Worm (Caenorhabditis elegans) whole organism, L2 larva: ENCODE data around the gene C54F6.15.
A peak's percentile ranks its signal among the peaks of the same experiment; 100 is the strongest.

Experiments used
- F13H6.1 ChIP-seq: sonication (generic microtip); optimal IDR thresholded peaks from 2 replicates; lab custom pipeline; 2016; ENCODE audit warnings: missing genetic modification characterization, missing compliant biosample characterization
- R02D3.7 ChIP-seq: fragments of 150-350 bp; optimal IDR thresholded peaks from 2 replicates; lab custom pipeline; 2014; ENCODE audit warnings: missing biosample characterization, missing genetic modification characterization
- Y55F3AM.14 ChIP-seq: fragments of 200-800 bp; sonication (Bioruptor generic); optimal IDR thresholded peaks from 2 replicates; lab custom pipeline; 2018; ENCODE audit warnings: mild to moderate bottlenecking, missing genetic modification characterization, missing compliant biosample characterization
- ZK546.5 ChIP-seq: sonication (generic microtip); optimal IDR thresholded peaks from 2 replicates; lab custom pipeline; 2017; ENCODE audit warnings: missing biosample characterization, missing genetic modification characterization
- alr-1 ChIP-seq: fragments of 150-350 bp; optimal IDR thresholded peaks from 2 replicates; lab custom pipeline; 2014; ENCODE audit warnings: missing biosample characterization, missing genetic modification characterization
- ama-1 ChIP-seq: fragments of 150-350 bp; optimal IDR thresholded peaks from 2 replicates; lab custom pipeline; 2018; ENCODE audit warnings: inconsistent platforms
- blmp-1 ChIP-seq: sonication (generic microtip); optimal IDR thresholded peaks from 2 replicates; lab custom pipeline; 2017; ENCODE audit warnings: missing genetic modification characterization, mild to moderate bottlenecking, missing compliant biosample characterization, antibody characterized with exemption, moderate library complexity; ENCODE audit not compliant: insufficient read depth
- ceh-16 ChIP-seq: fragments of 150-350 bp; optimal IDR thresholded peaks from 2 replicates; lab custom pipeline; 2014; ENCODE audit warnings: missing biosample characterization, missing genetic modification characterization
- ceh-82 ChIP-seq: fragments of 150-350 bp; optimal IDR thresholded peaks from 2 replicates; lab custom pipeline; 2014; ENCODE audit warnings: missing biosample characterization, missing genetic modification characterization
- crh-2 ChIP-seq: sonication (generic microtip); optimal IDR thresholded peaks from 2 replicates; lab custom pipeline; 2017; ENCODE audit warnings: missing biosample characterization, missing genetic modification characterization
- dmd-4 ChIP-seq: sonication (generic microtip); optimal IDR thresholded peaks from 2 replicates; lab custom pipeline; 2017; ENCODE audit warnings: missing biosample characterization, missing genetic modification characterization
- elt-1 ChIP-seq: fragments of 150-350 bp; optimal IDR thresholded peaks from 2 replicates; lab custom pipeline; 2014; ENCODE audit warnings: missing biosample characterization, missing genetic modification characterization
- fos-1 ChIP-seq: fragments of 150-350 bp; optimal IDR thresholded peaks from 2 replicates; lab custom pipeline; 2014; ENCODE audit warnings: missing biosample characterization, missing genetic modification characterization
- gmeb-1 ChIP-seq: fragments of 150-350 bp; optimal IDR thresholded peaks from 2 replicates; lab custom pipeline; 2014; ENCODE audit warnings: missing biosample characterization, missing genetic modification characterization
- lin-11 ChIP-seq: fragments of 150-350 bp; sonication (generic microtip); optimal IDR thresholded peaks from 2 replicates; lab custom pipeline; 2014; ENCODE audit warnings: missing biosample characterization, missing genetic modification characterization, inconsistent platforms, mixed read lengths
- lin-13 ChIP-seq: fragments of 150-350 bp; optimal IDR thresholded peaks from 2 replicates; lab custom pipeline; 2014; ENCODE audit warnings: missing biosample characterization, missing genetic modification reagents, missing genetic modification characterization
- lsy-2 ChIP-seq, 2 experiments: fragments of 150-350 bp in 1 of 2; sonication (generic microtip) in 1 of 2; optimal IDR thresholded peaks; 2 replicates each; lab custom pipeline; 2014 to 2017; ENCODE audit warnings: missing biosample characterization in 2 of 2, missing genetic modification characterization in 2 of 2
- mab-5 ChIP-seq: fragments of 150-350 bp; optimal IDR thresholded peaks from 2 replicates; lab custom pipeline; 2014; ENCODE audit warnings: missing biosample characterization, missing genetic modification characterization
- mdl-1 ChIP-seq, 2 experiments: fragments of 150-350 bp in 1 of 2; sonication (generic microtip) in 1 of 2; optimal IDR thresholded peaks; 2 replicates each; lab custom pipeline; 2017; ENCODE audit warnings: missing biosample characterization in 2 of 2, missing genetic modification characterization in 2 of 2
- nhr-10 ChIP-seq: sonication (generic microtip); optimal IDR thresholded peaks from 2 replicates; lab custom pipeline; 2017; ENCODE audit warnings: missing biosample characterization, missing genetic modification characterization
- nhr-11 ChIP-seq: fragments of 150-350 bp; optimal IDR thresholded peaks from 2 replicates; lab custom pipeline; 2014; ENCODE audit warnings: missing biosample characterization, missing genetic modification characterization
- nhr-12 ChIP-seq: fragments of 150-350 bp; optimal IDR thresholded peaks from 2 replicates; lab custom pipeline; 2014; ENCODE audit warnings: missing biosample characterization, missing genetic modification characterization
- nhr-129 ChIP-seq: fragments of 150-350 bp; optimal IDR thresholded peaks from 2 replicates; lab custom pipeline; 2014; ENCODE audit warnings: missing biosample characterization, missing genetic modification characterization
- nhr-21 ChIP-seq: fragments of 150-350 bp; optimal IDR thresholded peaks from 2 replicates; lab custom pipeline; 2014; ENCODE audit warnings: missing biosample characterization, missing genetic modification characterization
- nhr-23 ChIP-seq: fragments of 150-350 bp; optimal IDR thresholded peaks from 2 replicates; lab custom pipeline; 2014; ENCODE audit warnings: missing biosample characterization, missing genetic modification reagents, missing genetic modification characterization
- nhr-6 ChIP-seq: fragments of 150-350 bp; optimal IDR thresholded peaks from 2 replicates; lab custom pipeline; 2014; ENCODE audit warnings: missing biosample characterization, missing genetic modification characterization
- nhr-77 ChIP-seq: fragments of 150-350 bp; optimal IDR thresholded peaks from 2 replicates; lab custom pipeline; 2014; ENCODE audit warnings: missing biosample characterization, missing genetic modification characterization
- peb-1 ChIP-seq: fragments of 150-350 bp; optimal IDR thresholded peaks from 2 replicates; lab custom pipeline; 2014; ENCODE audit warnings: missing biosample characterization, missing genetic modification characterization
- sma-3 ChIP-seq: sonication (generic microtip); optimal IDR thresholded peaks from 2 replicates; lab custom pipeline; 2016; ENCODE audit warnings: missing genetic modification reagents, missing genetic modification characterization, missing compliant biosample characterization
- sma-9 ChIP-seq, 2 experiments: fragments of 150-350 bp in 1 of 2; sonication (generic microtip) in 1 of 2; optimal IDR thresholded peaks; 2 replicates each; lab custom pipeline; 2014 to 2016; ENCODE audit warnings: missing genetic modification characterization in 2 of 2, mild to moderate bottlenecking in 1 of 2, missing biosample characterization in 1 of 2, missing compliant biosample characterization in 1 of 2, missing genetic modification reagents in 1 of 2, moderate library complexity in 1 of 2
- snpc-4 ChIP-seq: fragments of 150-350 bp; optimal IDR thresholded peaks from 2 replicates; lab custom pipeline; 2014; ENCODE audit warnings: missing biosample characterization, missing genetic modification characterization
- unc-39 ChIP-seq: fragments of 150-350 bp; optimal IDR thresholded peaks from 2 replicates; lab custom pipeline; 2014; ENCODE audit warnings: missing biosample characterization, missing genetic modification characterization
- zag-1 ChIP-seq: fragments of 150-350 bp; optimal IDR thresholded peaks from 2 replicates; lab custom pipeline; 2014; ENCODE audit warnings: missing biosample characterization, missing genetic modification characterization
- ztf-1 ChIP-seq: fragments of 200-800 bp; sonication (Bioruptor generic); conservative IDR thresholded peaks from 2 replicates; pipeline ENCODE4 v1.3.6; 2022; ENCODE audit warnings: missing genetic modification characterization, missing compliant biosample characterization
- ztf-4 ChIP-seq: fragments of 150-350 bp; optimal IDR thresholded peaks from 2 replicates; lab custom pipeline; 2014; ENCODE audit warnings: missing biosample characterization, missing genetic modification characterization

The C54F6.15 gene

DNA sequence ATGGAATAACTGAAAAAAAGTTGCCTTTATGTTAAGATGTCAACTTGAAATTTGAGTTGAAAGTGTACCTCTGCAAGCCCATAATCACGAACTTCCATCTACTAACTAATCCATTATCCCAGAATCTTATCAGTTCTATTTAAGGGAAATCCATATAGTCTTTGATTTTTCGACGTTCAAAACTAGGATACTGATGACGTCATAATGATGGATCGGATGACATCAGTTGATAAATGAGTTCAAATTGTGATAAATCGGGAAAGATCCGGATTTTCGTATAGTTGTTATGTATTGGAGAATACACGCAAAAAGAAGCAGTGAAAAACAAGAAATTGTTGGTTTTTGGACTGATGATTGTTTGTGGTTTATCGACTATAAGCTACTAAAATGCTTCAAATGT lies 21.5 kb upstream of the C54F6.15 start:
- TF ChIP-seq sma-9 (GFP tag; optimal IDR thresholded peaks at IDR 0.05; lab: Kevin White, UChicago): peak; percentile 2
- TF ChIP-seq sma-9 (tag; optimal IDR thresholded peaks at IDR 0.05; lab: Kevin White, UChicago): no peak
- no peak for TF ChIP-seq sma-3 (GFP tag; lab: Kevin White, UChicago)
- peak; percentile 69 for TF ChIP-seq nhr-21 (tag; lab: Kevin White, UChicago)

DNA sequence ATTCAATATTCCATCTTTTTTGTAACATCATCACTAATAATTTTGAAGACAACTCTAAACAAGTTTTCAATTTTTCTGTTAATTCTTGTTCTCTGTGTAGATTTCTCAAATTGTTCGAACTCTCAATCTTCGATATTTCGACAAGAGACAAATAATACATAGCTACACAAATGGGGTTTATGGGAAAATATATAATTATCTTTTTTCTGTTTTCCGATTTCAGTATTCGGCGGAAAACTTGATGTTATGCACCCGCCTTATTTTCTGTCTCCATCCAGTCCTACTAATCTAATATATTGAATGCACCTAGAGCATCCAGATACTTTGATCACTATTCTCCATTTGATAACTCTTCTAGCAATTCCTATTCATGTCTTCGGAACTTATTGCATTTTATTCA lies 16.8 kb upstream of the C54F6.15 start, which contains the start of gene srh-268:
Gene srh-268, plus strand, starts transcription at position 301 of the 400 bp plus-strand sequence.
- no peak for TF ChIP-seq gmeb-1 (tag; lab: Kevin White, UChicago)
- no peak for TF ChIP-seq nhr-77
- no peak for TF ChIP-seq snpc-4 (tag; lab: Kevin White, UChicago)
- TF ChIP-seq unc-39 (tag; lab: Kevin White, UChicago): no peak
- TF ChIP-seq Y55F3AM.14 (GFP tag; lab: Kevin White, UChicago): no peak
- TF ChIP-seq dmd-4 (tag; lab: Kevin White, UChicago): no peak
- no peak for TF ChIP-seq lin-11 (tag; lab: Kevin White, UChicago)
- no peak for TF ChIP-seq nhr-11 (tag; lab: Kevin White, UChicago)
- no peak for TF ChIP-seq nhr-12 (tag; lab: Kevin White, UChicago)
- TF ChIP-seq F13H6.1 (tag; lab: Kevin White, UChicago): no peak
- no peak for TF ChIP-seq nhr-21 (tag; lab: Kevin White, UChicago)
- no peak for TF ChIP-seq nhr-129 (tag; lab: Kevin White, UChicago)
- no peak for TF ChIP-seq fos-1 (tag; lab: Kevin White, UChicago)
- no peak for TF ChIP-seq R02D3.7
- no peak for TF ChIP-seq ama-1 (lab: Kevin White, UChicago)
- no peak for TF ChIP-seq nhr-10
- no peak for TF ChIP-seq lsy-2 (tag; optimal IDR thresholded peaks at IDR 0.05; lab: Kevin White, UChicago)
- TF ChIP-seq elt-1 (tag; lab: Kevin White, UChicago): no peak
- TF ChIP-seq mab-5 (tag; lab: Kevin White, UChicago): no peak

DNA sequence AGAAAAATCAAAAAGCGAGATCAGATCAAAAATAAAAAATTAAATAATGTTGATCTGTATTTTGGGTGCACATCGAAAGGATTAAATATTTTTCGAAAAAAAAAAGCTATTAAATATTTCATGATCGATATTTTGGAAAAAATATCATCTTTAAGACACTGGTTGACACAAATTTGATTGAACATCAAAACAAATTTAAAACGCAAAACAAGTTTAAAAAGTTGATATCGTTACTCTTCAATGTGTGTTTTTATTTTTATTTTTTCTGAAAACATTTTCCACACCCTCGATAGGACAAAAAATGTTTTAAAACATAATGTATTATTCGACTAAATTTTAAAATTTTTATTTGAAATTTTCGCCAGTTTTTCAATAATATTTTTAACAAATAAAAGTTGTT lies 15.8 kb upstream of the C54F6.15 start, which contains the start of gene C54F6.12:
Gene C54F6.12, minus strand, starts transcription at position 101 of the 400 bp plus-strand sequence.
- TF ChIP-seq ceh-16 (tag; lab: Kevin White, UChicago) (no peak), peb-1 (tag; lab: Kevin White, UChicago) (no peak), nhr-6 (tag; lab: Kevin White, UChicago) (no peak), ama-1 (lab: Kevin White, UChicago) (no peak), fos-1 (tag; lab: Kevin White, UChicago) (no peak), ztf-4 (tag; lab: Kevin White, UChicago) (no peak)

DNA sequence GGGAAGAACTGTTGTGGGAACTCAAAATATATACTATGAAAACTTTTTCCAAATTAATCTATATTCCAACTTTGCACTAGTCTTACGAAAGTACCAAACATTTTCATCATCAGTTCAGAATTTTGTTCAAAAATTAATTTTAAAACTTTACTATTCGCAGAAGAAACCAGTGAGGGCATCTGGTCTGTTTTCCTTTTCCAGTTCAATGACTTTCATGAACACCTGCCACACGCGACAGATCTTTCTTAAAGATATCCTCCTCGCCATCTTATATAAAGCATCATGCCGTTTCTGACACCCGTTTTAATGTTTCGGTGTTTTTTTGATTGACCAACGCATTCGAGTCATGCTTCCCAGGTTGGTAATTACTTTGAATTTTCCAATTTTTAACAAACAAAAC lies 10.8 kb upstream of the C54F6.15 start, which contains the start of gene C54F6.3:
Gene C54F6.3, plus strand, starts transcription at position 301 of the 400 bp plus-strand sequence.
- no peak for TF ChIP-seq elt-1 (tag; lab: Kevin White, UChicago)
- no peak for TF ChIP-seq ztf-1 (GFP tag; lab: Robert Waterston, UW)
- TF ChIP-seq dmd-4 (tag; lab: Kevin White, UChicago): no peak
- no peak for TF ChIP-seq ZK546.5
- no peak for TF ChIP-seq nhr-6 (tag; lab: Kevin White, UChicago)
- TF ChIP-seq lin-13 (GFP tag; lab: Kevin White, UChicago): no peak
- TF ChIP-seq alr-1 (tag; lab: Kevin White, UChicago): no peak
- TF ChIP-seq unc-39 (tag; lab: Kevin White, UChicago): no peak
- no peak for TF ChIP-seq F13H6.1 (tag; lab: Kevin White, UChicago)
- no peak for TF ChIP-seq nhr-23 (tag; lab: Kevin White, UChicago)
- TF ChIP-seq fos-1 (tag; lab: Kevin White, UChicago): no peak
- no peak for TF ChIP-seq zag-1 (tag; lab: Kevin White, UChicago)
- TF ChIP-seq crh-2 (tag; lab: Kevin White, UChicago): no peak
- TF ChIP-seq ztf-4 (tag; lab: Kevin White, UChicago): no peak
- no peak for TF ChIP-seq blmp-1
- TF ChIP-seq mdl-1 (tag; optimal IDR thresholded peaks at IDR 0.05; lab: Kevin White, UChicago): no peak
- TF ChIP-seq ceh-82 (tag; lab: Kevin White, UChicago): no peak
- no peak for TF ChIP-seq lin-11 (tag; lab: Kevin White, UChicago)
- TF ChIP-seq Y55F3AM.14 (GFP tag; lab: Kevin White, UChicago): no peak
